Fruit fly (Drosophila melanogaster): Measurements from ENCODE around the gene wrm2.

Gene wrm2

DNA sequence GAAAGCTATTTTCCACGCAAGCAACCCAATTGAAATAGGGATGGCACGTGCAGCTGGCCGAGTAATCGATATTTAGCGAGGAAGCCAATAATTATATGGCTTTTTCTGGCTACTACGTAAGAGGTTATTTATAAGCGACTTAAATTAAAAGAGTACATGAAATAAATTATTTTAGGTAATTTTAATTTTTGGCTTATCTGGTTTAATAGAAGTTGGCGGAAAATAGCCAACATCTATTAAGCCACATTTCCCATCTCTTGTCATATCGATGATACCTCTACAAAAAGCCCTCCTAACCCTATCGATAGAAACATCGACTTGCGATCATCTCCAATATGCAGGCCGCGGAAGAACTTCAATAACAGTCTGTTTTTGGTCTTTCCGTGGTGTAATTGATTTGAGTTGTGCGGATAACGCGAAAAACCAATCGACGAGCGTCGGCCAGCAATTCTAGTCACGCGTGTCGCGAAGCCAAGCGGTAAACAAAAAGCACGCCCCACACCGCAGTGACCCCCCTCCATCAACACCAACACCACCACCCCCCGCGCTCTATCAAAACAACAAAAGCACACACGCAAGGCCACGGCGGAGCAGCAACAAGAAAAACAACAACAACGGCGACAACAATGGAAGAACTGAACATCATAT lies 13.1 kb upstream of the wrm2 start, which contains the start of the genes Srp19 and qm (continued):
- no peak for TF ChIP-seq CG11762 (GFP tag; optimal IDR thresholded peaks at IDR 0.05; ENCODE audit: insufficient read depth)
- peak; percentile 33 for TF ChIP-seq CG9139 (GFP tag; optimal IDR thresholded peaks at IDR 0.05)
- TF ChIP-seq vri (GFP tag; optimal IDR thresholded peaks at IDR 0.05) = no peak
- TF ChIP-seq Eip75B (GFP tag; optimal IDR thresholded peaks at IDR 0.05) = peak; percentile 54
- TF ChIP-seq OdsH (GFP tag; optimal IDR thresholded peaks at IDR 0.05) = no peak
- no peak for TF ChIP-seq CG10669 (GFP tag; optimal IDR thresholded peaks at IDR 0.05)
- peak; percentile 52 for TF ChIP-seq Eip78C (GFP tag)
- TF ChIP-seq CG6808 (GFP tag; optimal IDR thresholded peaks at IDR 0.05) = no peak
- peak; percentile 37 for TF ChIP-seq dsx (GFP tag; optimal IDR thresholded peaks at IDR 0.05; ENCODE audit: poor library complexity, severe bottlenecking)
- TF ChIP-seq CG11294 (GFP tag; IDR thresholded peaks at IDR 0.05) = no peak
- peak; percentile 66 for TF ChIP-seq esn (GFP tag; optimal IDR thresholded peaks at IDR 0.05)
- no peak for TF ChIP-seq svp (GFP tag)
- TF ChIP-seq CG1621 (tag; optimal IDR thresholded peaks at IDR 0.05) = peak; percentile 35
- TF ChIP-seq Hr38 (GFP tag; optimal IDR thresholded peaks at IDR 0.05) = no peak
- peak; percentile 52; the same call in 1 of the 3 replicates for TF ChIP-seq CG8119 (GFP tag; IDR thresholded peaks at IDR 0.05)
- peak; percentile 63 for TF ChIP-seq Eip93F (GFP tag; optimal IDR thresholded peaks at IDR 0.05)
- TF ChIP-seq CG7368 (GFP tag; optimal IDR thresholded peaks at IDR 0.05) = no peak
- no peak; the same call in 2 of the 3 replicates for TF ChIP-seq CG6163 (GFP tag; IDR thresholded peaks at IDR 0.05)
- no peak for TF ChIP-seq Blimp-1 (GFP tag; optimal IDR thresholded peaks at IDR 0.05)
- TF ChIP-seq acj6 (GFP tag; optimal IDR thresholded peaks at IDR 0.05) = no peak
- no peak for TF ChIP-seq CG8319 (GFP tag; optimal IDR thresholded peaks at IDR 0.05)
- TF ChIP-seq CG6792 (GFP tag; optimal IDR thresholded peaks at IDR 0.05) = peak; percentile 5
- peak; percentile 67 to 90 for TF ChIP-seq ss (GFP tag; optimal IDR thresholded peaks at IDR 0.05)
- TF ChIP-seq pdm3 (GFP tag; optimal IDR thresholded peaks at IDR 0.05) = no peak
- TF ChIP-seq CG11902 (GFP tag; optimal IDR thresholded peaks at IDR 0.05) = no peak
- no peak for TF ChIP-seq net (GFP tag; optimal IDR thresholded peaks at IDR 0.05)
- TF ChIP-seq Ets96B (tag; optimal IDR thresholded peaks at IDR 0.05) = no peak
- TF ChIP-seq lz (GFP tag; optimal IDR thresholded peaks at IDR 0.05) = peak; percentile 66
- no peak for TF ChIP-seq CG4318 (GFP tag; optimal IDR thresholded peaks at IDR 0.05)
- TF ChIP-seq achi (GFP tag; optimal IDR thresholded peaks at IDR 0.05) = peak; percentile 1
- TF ChIP-seq Smox (GFP tag; optimal IDR thresholded peaks at IDR 0.05) = no peak
- no peak for TF ChIP-seq CG8632 (GFP tag; optimal IDR thresholded peaks at IDR 0.05)
- TF ChIP-seq fd59A (GFP tag; optimal IDR thresholded peaks at IDR 0.05) = no peak
- peak; percentile 38 for TF ChIP-seq CG3919 (GFP tag; optimal IDR thresholded peaks at IDR 0.05)

DNA sequence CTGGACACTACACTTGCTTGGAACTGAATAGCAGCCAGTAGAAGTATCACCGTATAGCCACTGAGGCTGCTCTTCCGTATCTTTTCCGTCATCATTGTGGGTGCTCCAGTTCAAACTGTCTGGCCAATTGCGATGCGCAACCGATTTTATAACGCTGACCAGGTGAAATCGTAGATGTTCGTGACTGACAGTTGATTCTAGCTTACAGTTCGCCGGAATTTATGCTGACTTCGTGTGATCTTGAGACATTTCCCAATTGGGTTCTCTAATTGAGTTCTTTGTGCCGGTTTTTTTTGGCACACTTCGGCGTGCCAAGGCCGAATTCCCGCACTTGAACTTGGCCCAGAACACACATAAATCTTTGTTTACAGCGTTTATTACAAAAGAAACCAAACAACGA lies 11.9 kb upstream of the wrm2 start, which contains the start of gene CG14834:
Gene CG14834, minus strand, starts transcription at position 173 of the 400 bp plus-strand sequence.
- TF ChIP-seq salr (GFP tag; optimal IDR thresholded peaks at IDR 0.05) (no peak), CG3919 (GFP tag; optimal IDR thresholded peaks at IDR 0.05) (no peak), CG15336 (GFP tag; IDR thresholded peaks at IDR 0.05) (no peak), Sox14 (GFP tag; optimal IDR thresholded peaks at IDR 0.05) (no peak), CG1621 (tag; optimal IDR thresholded peaks at IDR 0.05) (no peak), CG8319 (GFP tag; optimal IDR thresholded peaks at IDR 0.05) (no peak), CG6808 (GFP tag; optimal IDR thresholded peaks at IDR 0.05) (no peak), cyc (GFP tag; optimal IDR thresholded peaks at IDR 0.05) (no peak), Hr39 (GFP tag; optimal IDR thresholded peaks at IDR 0.05) (no peak)
